Fruit fly (Drosophila melanogaster) whole organism, prepupa: ENCODE data around the gene raw.

Source experiments
- CG10669 ChIP-seq: fragments of 200-800 bp; sonication (Bioruptor generic); optimal IDR thresholded peaks from 3 replicates; lab custom pipeline; 2018; ENCODE audit warnings: missing biosample characterization, mild to moderate bottlenecking, missing genetic modification characterization, moderate library complexity
- CG15336 ChIP-seq: fragments of 200-800 bp; sonication (Bioruptor generic); IDR thresholded peaks from 2 replicates; pipeline ENCODE4 v1.3.6; 2022; ENCODE audit warnings: missing biosample characterization, missing genetic modification characterization
- CG1621 ChIP-seq: fragments of 200-800 bp; sonication (Bioruptor generic); optimal IDR thresholded peaks from 3 replicates; lab custom pipeline; 2018; ENCODE audit warnings: missing biosample characterization, mild to moderate bottlenecking, missing genetic modification characterization
- CG16779 ChIP-seq: fragments of 200-800 bp; sonication (Bioruptor generic); optimal IDR thresholded peaks from 3 replicates; lab custom pipeline; 2017; ENCODE audit warnings: missing biosample characterization, mild to moderate bottlenecking, missing genetic modification characterization
- CG32006 ChIP-seq: fragments of 200-800 bp; sonication (Bioruptor generic); optimal IDR thresholded peaks from 3 replicates; lab custom pipeline; 2017; ENCODE audit warnings: missing biosample characterization, mild to moderate bottlenecking, missing genetic modification characterization
- CG3919 ChIP-seq: fragments of 200-800 bp; sonication (Bioruptor generic); optimal IDR thresholded peaks from 3 replicates; lab custom pipeline; 2016; ENCODE audit warnings: missing biosample characterization, missing genetic modification characterization
- CG6276 ChIP-seq: fragments of 200-800 bp; sonication (Bioruptor generic); optimal IDR thresholded peaks from 2 replicates; lab custom pipeline; 2017; ENCODE audit warnings: missing biosample characterization, mild to moderate bottlenecking, missing genetic modification characterization
- CG6808 ChIP-seq: fragments of 200-800 bp; sonication (Bioruptor generic); optimal IDR thresholded peaks from 3 replicates; lab custom pipeline; 2017; ENCODE audit warnings: missing biosample characterization, missing genetic modification characterization, mild to moderate bottlenecking, moderate library complexity, missing genetic modification reagents
- CG6854 ChIP-seq: fragments of 200-800 bp; sonication (Bioruptor generic); optimal IDR thresholded peaks from 2 replicates; lab custom pipeline; 2017; ENCODE audit warnings: missing biosample characterization, mild to moderate bottlenecking, missing genetic modification characterization
- Eip75B ChIP-seq: fragments of 200-800 bp; sonication (Bioruptor generic); optimal IDR thresholded peaks from 3 replicates; lab custom pipeline; 2016; ENCODE audit warnings: missing biosample characterization, missing genetic modification characterization
- Eip78C ChIP-seq: fragments of 200-800 bp; sonication (Bioruptor generic); peaks from one replicate; lab custom pipeline; 2016; ENCODE audit warnings: missing biosample characterization, missing genetic modification characterization
- Eip93F ChIP-seq: fragments of 200-800 bp; sonication (Bioruptor generic); optimal IDR thresholded peaks from 2 replicates; lab custom pipeline; 2016; ENCODE audit warnings: missing biosample characterization, mild to moderate bottlenecking, missing genetic modification characterization
- Ets21C ChIP-seq: fragments of 200-800 bp; sonication (Bioruptor generic); optimal IDR thresholded peaks from 3 replicates; lab custom pipeline; 2016; ENCODE audit warnings: missing biosample characterization, missing genetic modification characterization
- Gug ChIP-seq: fragments of 200-800 bp; sonication (Bioruptor generic); IDR thresholded peaks from 2 replicates; pipeline ENCODE4 v1.3.6; 2022; ENCODE audit warnings: missing biosample characterization, missing genetic modification characterization
- Hr38 ChIP-seq: sonication (Bioruptor generic); optimal IDR thresholded peaks from 2 replicates; lab custom pipeline; 2016; ENCODE audit warnings: missing biosample characterization, missing genetic modification characterization
- Hr39 ChIP-seq: fragments of 200-800 bp; sonication (Bioruptor generic); optimal IDR thresholded peaks from 2 replicates; lab custom pipeline; 2016; ENCODE audit warnings: missing biosample characterization, missing genetic modification characterization
- Met ChIP-seq: fragments of 200-800 bp; sonication (Bioruptor generic); optimal IDR thresholded peaks from 3 replicates; lab custom pipeline; 2016; ENCODE audit warnings: missing biosample characterization, missing genetic modification characterization
- Sox102F ChIP-seq: fragments of 200-800 bp; sonication (Bioruptor generic); optimal IDR thresholded peaks from 2 replicates; lab custom pipeline; 2016; ENCODE audit warnings: missing biosample characterization, mild to moderate bottlenecking, missing genetic modification characterization
- cyc ChIP-seq: fragments of 200-800 bp; sonication (Bioruptor generic); optimal IDR thresholded peaks from 3 replicates; lab custom pipeline; 2016; ENCODE audit warnings: missing biosample characterization, missing genetic modification characterization
- dac ChIP-seq: fragments of 200-800 bp; sonication (Bioruptor generic); optimal IDR thresholded peaks from 2 replicates; lab custom pipeline; 2017; ENCODE audit warnings: missing biosample characterization, mild to moderate bottlenecking, missing genetic modification characterization
- dsx ChIP-seq: fragments of 200-800 bp; optimal IDR thresholded peaks from 3 replicates; lab custom pipeline; 2019; ENCODE audit warnings: missing biosample characterization, mild to moderate bottlenecking, missing genetic modification characterization, moderate library complexity; ENCODE audit not compliant: poor library complexity, severe bottlenecking
- eg ChIP-seq: fragments of 200-800 bp; sonication (Bioruptor generic); IDR thresholded peaks from 3 replicates; pipeline ENCODE4 v1.3.6; 2022; ENCODE audit warnings: missing biosample characterization, missing genetic modification characterization
- fd59A ChIP-seq: fragments of 200-800 bp; sonication (Bioruptor generic); optimal IDR thresholded peaks from 2 replicates; lab custom pipeline; 2017; ENCODE audit warnings: missing biosample characterization, mild to moderate bottlenecking, missing genetic modification characterization, missing genetic modification reagents
- fkh ChIP-seq: fragments of 200-800 bp; sonication (Bioruptor generic); optimal IDR thresholded peaks from 3 replicates; lab custom pipeline; 2017; ENCODE audit warnings: missing biosample characterization, mild to moderate bottlenecking, missing genetic modification characterization, moderate library complexity
- salr ChIP-seq, 2 experiments: fragments of 200-800 bp; sonication (Bioruptor generic); optimal IDR thresholded peaks; 3 replicates each; lab custom pipeline; 2016 to 2018; ENCODE audit warnings: missing biosample characterization in 2 of 2, missing genetic modification characterization in 2 of 2, mild to moderate bottlenecking in 1 of 2
- spab ChIP-seq: fragments of 200-800 bp; sonication (Bioruptor generic); optimal IDR thresholded peaks from 2 replicates; lab custom pipeline; 2017; ENCODE audit warnings: missing biosample characterization, mild to moderate bottlenecking, missing genetic modification characterization, missing genetic modification reagents
- ss ChIP-seq, 2 experiments: fragments of 200-800 bp; sonication (Bioruptor generic); optimal IDR thresholded peaks; 2 replicates in 1 of 2; 3 replicates in 1 of 2; lab custom pipeline; 2017 to 2018; ENCODE audit warnings: mild to moderate bottlenecking in 2 of 2, missing biosample characterization in 2 of 2, missing genetic modification characterization in 2 of 2, moderate library complexity in 1 of 2
- svp ChIP-seq: fragments of 200-800 bp; sonication (Bioruptor generic); peaks from one replicate; lab custom pipeline; 2016; ENCODE audit warnings: missing biosample characterization, missing genetic modification characterization
- topi ChIP-seq: fragments of 200-800 bp; sonication (Bioruptor generic); optimal IDR thresholded peaks from 3 replicates; lab custom pipeline; 2016; ENCODE audit warnings: missing biosample characterization, missing genetic modification characterization
- vri ChIP-seq: fragments of 200-800 bp; sonication (Bioruptor generic); optimal IDR thresholded peaks from 3 replicates; lab custom pipeline; 2016; ENCODE audit warnings: missing biosample characterization, mild to moderate bottlenecking, missing genetic modification characterization

raw gene

dm6 chr2L:8708399-8709077 lies 31.9 kb downstream of the raw start:
- TF ChIP-seq Hr38 (GFP tag; lab: Kevin White, UChicago) (no peak), CG6276 (GFP tag; lab: Kevin White, UChicago) (peak; percentile 17), dsx (no peak), eg (GFP tag; lab: Robert Waterston, UW) (0 out of 3 replicates have a peak, but pooled peaks have one; percentile 22), Eip78C (GFP tag; lab: Kevin White, UChicago) (peak; percentile 74), svp (GFP tag; lab: Kevin White, UChicago) (peak; percentile 26), spab (peak; percentile 10)
- TF ChIP-seq, all 60 proteins: peak for 5

dm6 chr2L:8707522-8707921 lies 32.9 kb downstream of the raw start:
- no peak for TF ChIP-seq Sox102F (GFP tag; lab: Kevin White, UChicago)
- TF ChIP-seq CG3919: no peak
- no peak for TF ChIP-seq fd59A (GFP tag; lab: Kevin White, UChicago)
- peak; percentile 33 for TF ChIP-seq fkh (GFP tag; lab: Kevin White, UChicago)
- TF ChIP-seq svp (GFP tag; lab: Kevin White, UChicago): peak; percentile 75
- no peak for TF ChIP-seq salr (GFP tag; optimal IDR thresholded peaks at IDR 0.05; lab: Kevin White, UChicago)
- TF ChIP-seq Met (GFP tag; lab: Kevin White, UChicago): no peak
- TF ChIP-seq Ets21C (GFP tag; lab: Kevin White, UChicago): no peak

- TF ChIP-seq fkh (GFP tag; lab: Kevin White, UChicago) (peak; percentile 34), svp (GFP tag; lab: Kevin White, UChicago) (peak; percentile 94), topi (GFP tag; lab: Kevin White, UChicago) (no peak), vri (GFP tag; lab: Kevin White, UChicago) (peak; percentile 92), Eip93F (GFP tag; lab: Kevin White, UChicago) (peak; percentile 76)
Measured at dm6 chr2L:8704648-8705622, 35.5 kb downstream of the raw start, which contains the start of gene CatB. TSS of gene CatB (plus strand) at chr2L:8705572.

- TF ChIP-seq vri (GFP tag; lab: Kevin White, UChicago) (no peak), ss (GFP tag; optimal IDR thresholded peaks at IDR 0.05; lab: Kevin White, UChicago) (no peak), svp (GFP tag; lab: Kevin White, UChicago) (peak; percentile 97), CG6854 (no peak), Ets21C (GFP tag; lab: Kevin White, UChicago) (no peak), Hr39 (no peak), Eip75B (GFP tag; lab: Kevin White, UChicago) (no peak), cyc (no peak), Gug (GFP tag; lab: Robert Waterston, UW) (no peak), CG16779 (no peak), Eip78C (GFP tag; lab: Kevin White, UChicago) (peak; percentile 57), eg (GFP tag; lab: Robert Waterston, UW) (no peak), dsx (no peak)
Measured at dm6 chr2L:8702907-8703626, 37.4 kb downstream of the raw start.

- TF ChIP-seq CG32006 (GFP tag; lab: Kevin White, UChicago) (no peak), CG10669 (GFP tag; lab: Kevin White, UChicago) (no peak), svp (GFP tag; lab: Kevin White, UChicago) (peak; percentile 79), CG6808 (GFP tag; lab: Kevin White, UChicago) (peak; percentile 43), CG6276 (GFP tag; lab: Kevin White, UChicago) (peak; percentile 20), Eip78C (GFP tag; lab: Kevin White, UChicago) (peak; percentile 77), dac (GFP tag; lab: Kevin White, UChicago) (no peak), ss (GFP tag; optimal IDR thresholded peaks at IDR 0.05; lab: Kevin White, UChicago) (peak in 1 of 2 experiments; percentile 41), CG15336 (0 out of 2 replicates have a peak, but pooled peaks have one; percentile 11), Met (GFP tag; lab: Kevin White, UChicago) (no peak), CG1621 (tag; lab: Kevin White, UChicago) (no peak), Eip93F (GFP tag; lab: Kevin White, UChicago) (peak; percentile 8)
Measured at dm6 chr2L:8700870-8701616, 39.4 kb downstream of the raw start.
